Worm (Caenorhabditis elegans) whole organism, L2 larva: ENCODE data around the gene egl-1.

ENCODE experiments used
- C34F6.9 ChIP-seq: fragments of 150-350 bp; optimal IDR thresholded peaks from 2 replicates; lab custom pipeline; 2014; ENCODE audit warnings: missing biosample characterization, missing genetic modification characterization
- Y55F3AM.14 ChIP-seq: fragments of 200-800 bp; sonication (Bioruptor generic); optimal IDR thresholded peaks from 2 replicates; lab custom pipeline; 2018; ENCODE audit warnings: mild to moderate bottlenecking, missing genetic modification characterization, missing compliant biosample characterization
- ZK546.5 ChIP-seq: sonication (generic microtip); optimal IDR thresholded peaks from 2 replicates; lab custom pipeline; 2017; ENCODE audit warnings: missing biosample characterization, missing genetic modification characterization
- alr-1 ChIP-seq: fragments of 150-350 bp; optimal IDR thresholded peaks from 2 replicates; lab custom pipeline; 2014; ENCODE audit warnings: missing biosample characterization, missing genetic modification characterization
- aly-2 ChIP-seq: fragments of 150-350 bp; optimal IDR thresholded peaks from 2 replicates; lab custom pipeline; 2014; ENCODE audit warnings: missing biosample characterization, missing genetic modification characterization
- ama-1 ChIP-seq: fragments of 150-350 bp; optimal IDR thresholded peaks from 2 replicates; lab custom pipeline; 2018; ENCODE audit warnings: inconsistent platforms
- ceh-16 ChIP-seq: fragments of 150-350 bp; optimal IDR thresholded peaks from 2 replicates; lab custom pipeline; 2014; ENCODE audit warnings: missing biosample characterization, missing genetic modification characterization
- ceh-82 ChIP-seq: fragments of 150-350 bp; optimal IDR thresholded peaks from 2 replicates; lab custom pipeline; 2014; ENCODE audit warnings: missing biosample characterization, missing genetic modification characterization
- crh-2 ChIP-seq: sonication (generic microtip); optimal IDR thresholded peaks from 2 replicates; lab custom pipeline; 2017; ENCODE audit warnings: missing biosample characterization, missing genetic modification characterization
- dmd-4 ChIP-seq: sonication (generic microtip); optimal IDR thresholded peaks from 2 replicates; lab custom pipeline; 2017; ENCODE audit warnings: missing biosample characterization, missing genetic modification characterization
- egl-27 ChIP-seq: sonication (generic microtip); optimal IDR thresholded peaks from 3 replicates; lab custom pipeline; 2017; ENCODE audit warnings: missing biosample characterization, missing genetic modification reagents, missing genetic modification characterization
- elt-1 ChIP-seq: fragments of 150-350 bp; optimal IDR thresholded peaks from 2 replicates; lab custom pipeline; 2014; ENCODE audit warnings: missing biosample characterization, missing genetic modification characterization
- elt-3 ChIP-seq: sonication (generic microtip); optimal IDR thresholded peaks from 2 replicates; lab custom pipeline; 2017; ENCODE audit warnings: missing biosample characterization, missing genetic modification characterization
- gmeb-1 ChIP-seq: fragments of 150-350 bp; optimal IDR thresholded peaks from 2 replicates; lab custom pipeline; 2014; ENCODE audit warnings: missing biosample characterization, missing genetic modification characterization
- lin-11 ChIP-seq: fragments of 150-350 bp; sonication (generic microtip); optimal IDR thresholded peaks from 2 replicates; lab custom pipeline; 2014; ENCODE audit warnings: missing biosample characterization, missing genetic modification characterization, inconsistent platforms, mixed read lengths
- lin-13 ChIP-seq: fragments of 150-350 bp; optimal IDR thresholded peaks from 2 replicates; lab custom pipeline; 2014; ENCODE audit warnings: missing biosample characterization, missing genetic modification reagents, missing genetic modification characterization
- lin-39 ChIP-seq: fragments of 150-350 bp; optimal IDR thresholded peaks from 2 replicates; lab custom pipeline; 2014; ENCODE audit warnings: missing biosample characterization, missing genetic modification reagents, missing genetic modification characterization
- mab-5 ChIP-seq: fragments of 150-350 bp; optimal IDR thresholded peaks from 2 replicates; lab custom pipeline; 2014; ENCODE audit warnings: missing biosample characterization, missing genetic modification characterization
- mdl-1 ChIP-seq, 2 experiments: fragments of 150-350 bp in 1 of 2; sonication (generic microtip) in 1 of 2; optimal IDR thresholded peaks; 2 replicates each; lab custom pipeline; 2017; ENCODE audit warnings: missing biosample characterization in 2 of 2, missing genetic modification characterization in 2 of 2
- nhr-11 ChIP-seq: fragments of 150-350 bp; optimal IDR thresholded peaks from 2 replicates; lab custom pipeline; 2014; ENCODE audit warnings: missing biosample characterization, missing genetic modification characterization
- nhr-12 ChIP-seq: fragments of 150-350 bp; optimal IDR thresholded peaks from 2 replicates; lab custom pipeline; 2014; ENCODE audit warnings: missing biosample characterization, missing genetic modification characterization
- nhr-129 ChIP-seq: fragments of 150-350 bp; optimal IDR thresholded peaks from 2 replicates; lab custom pipeline; 2014; ENCODE audit warnings: missing biosample characterization, missing genetic modification characterization
- nhr-23 ChIP-seq: fragments of 150-350 bp; optimal IDR thresholded peaks from 2 replicates; lab custom pipeline; 2014; ENCODE audit warnings: missing biosample characterization, missing genetic modification reagents, missing genetic modification characterization
- nhr-25 ChIP-seq: fragments of 150-350 bp; sonication (generic microtip); optimal IDR thresholded peaks from 3 replicates; lab custom pipeline; 2014; ENCODE audit warnings: missing biosample characterization, missing genetic modification characterization
- nhr-6 ChIP-seq: fragments of 150-350 bp; optimal IDR thresholded peaks from 2 replicates; lab custom pipeline; 2014; ENCODE audit warnings: missing biosample characterization, missing genetic modification characterization
- nhr-77 ChIP-seq: fragments of 150-350 bp; optimal IDR thresholded peaks from 2 replicates; lab custom pipeline; 2014; ENCODE audit warnings: missing biosample characterization, missing genetic modification characterization
- peb-1 ChIP-seq: fragments of 150-350 bp; optimal IDR thresholded peaks from 2 replicates; lab custom pipeline; 2014; ENCODE audit warnings: missing biosample characterization, missing genetic modification characterization
- sem-4 ChIP-seq: fragments of 150-350 bp; optimal IDR thresholded peaks from 2 replicates; lab custom pipeline; 2014; ENCODE audit warnings: missing biosample characterization, missing genetic modification reagents, missing genetic modification characterization
- skn-1 ChIP-seq: sonication (generic microtip); optimal IDR thresholded peaks from 2 replicates; lab custom pipeline; 2017; ENCODE audit warnings: missing biosample characterization, missing genetic modification characterization
- sma-3 ChIP-seq: sonication (generic microtip); optimal IDR thresholded peaks from 2 replicates; lab custom pipeline; 2016; ENCODE audit warnings: missing genetic modification reagents, missing genetic modification characterization, missing compliant biosample characterization
- sma-9 ChIP-seq, 2 experiments: fragments of 150-350 bp in 1 of 2; sonication (generic microtip) in 1 of 2; optimal IDR thresholded peaks; 2 replicates each; lab custom pipeline; 2014 to 2016; ENCODE audit warnings: missing genetic modification characterization in 2 of 2, mild to moderate bottlenecking in 1 of 2, missing biosample characterization in 1 of 2, missing compliant biosample characterization in 1 of 2, missing genetic modification reagents in 1 of 2, moderate library complexity in 1 of 2
- unc-39 ChIP-seq: fragments of 150-350 bp; optimal IDR thresholded peaks from 2 replicates; lab custom pipeline; 2014; ENCODE audit warnings: missing biosample characterization, missing genetic modification characterization
- unc-55 ChIP-seq: fragments of 150-350 bp; sonication (generic microtip); optimal IDR thresholded peaks from 3 replicates; lab custom pipeline; 2014; ENCODE audit warnings: missing biosample characterization, missing genetic modification reagents, missing genetic modification characterization
- unc-62 ChIP-seq: fragments of 150-350 bp; optimal IDR thresholded peaks from 2 replicates; lab custom pipeline; 2014; ENCODE audit warnings: missing biosample characterization, missing genetic modification reagents, missing genetic modification characterization
- zag-1 ChIP-seq: fragments of 150-350 bp; optimal IDR thresholded peaks from 2 replicates; lab custom pipeline; 2014; ENCODE audit warnings: missing biosample characterization, missing genetic modification characterization
- ztf-1 ChIP-seq: fragments of 200-800 bp; sonication (Bioruptor generic); conservative IDR thresholded peaks from 2 replicates; pipeline ENCODE4 v1.3.6; 2022; ENCODE audit warnings: missing genetic modification characterization, missing compliant biosample characterization
- ztf-4 ChIP-seq: fragments of 150-350 bp; optimal IDR thresholded peaks from 2 replicates; lab custom pipeline; 2014; ENCODE audit warnings: missing biosample characterization, missing genetic modification characterization

Gene egl-1

DNA sequence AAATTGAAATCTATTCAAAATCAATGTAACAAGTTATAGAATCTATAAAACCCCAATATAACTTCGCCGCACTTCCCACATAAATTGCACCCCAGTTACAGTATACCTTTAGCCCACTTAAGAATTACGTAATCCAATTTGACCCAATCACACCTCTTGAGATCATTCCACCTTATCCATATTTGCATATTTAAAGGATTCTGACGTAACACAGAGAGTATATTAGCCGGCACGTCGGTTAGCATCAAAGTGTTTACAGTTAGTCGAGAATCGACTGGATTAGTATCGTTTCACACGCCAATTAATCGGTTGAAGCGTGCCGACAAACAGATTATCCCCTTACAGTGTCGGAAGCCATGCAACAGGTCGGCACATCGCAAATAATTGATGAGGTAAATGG, 1.4 kb upstream of the egl-1 start:
- TF ChIP-seq ztf-1 (GFP tag; lab: Robert Waterston, UW) (no peak), ceh-82 (tag; lab: Kevin White, UChicago) (no peak), dmd-4 (tag; lab: Kevin White, UChicago) (no peak), sma-3 (GFP tag; lab: Kevin White, UChicago) (no peak), nhr-25 (tag; lab: Kevin White, UChicago) (no peak), nhr-6 (tag; lab: Kevin White, UChicago) (no peak), lin-39 (tag; lab: Kevin White, UChicago) (no peak), egl-27 (tag; lab: Kevin White, UChicago) (no peak), lin-11 (tag; lab: Kevin White, UChicago) (no peak), elt-1 (tag; lab: Kevin White, UChicago) (no peak), unc-39 (tag; lab: Kevin White, UChicago) (no peak), ztf-4 (tag; lab: Kevin White, UChicago) (no peak), mab-5 (no peak), sem-4 (tag; lab: Kevin White, UChicago) (no peak), C34F6.9 (tag; lab: Kevin White, UChicago) (no peak), gmeb-1 (tag; lab: Kevin White, UChicago) (no peak), ceh-16 (tag; lab: Kevin White, UChicago) (no peak), Y55F3AM.14 (GFP tag; lab: Kevin White, UChicago) (no peak), nhr-77 (tag; lab: Kevin White, UChicago) (no peak), aly-2 (tag; lab: Kevin White, UChicago) (no peak)

DNA sequence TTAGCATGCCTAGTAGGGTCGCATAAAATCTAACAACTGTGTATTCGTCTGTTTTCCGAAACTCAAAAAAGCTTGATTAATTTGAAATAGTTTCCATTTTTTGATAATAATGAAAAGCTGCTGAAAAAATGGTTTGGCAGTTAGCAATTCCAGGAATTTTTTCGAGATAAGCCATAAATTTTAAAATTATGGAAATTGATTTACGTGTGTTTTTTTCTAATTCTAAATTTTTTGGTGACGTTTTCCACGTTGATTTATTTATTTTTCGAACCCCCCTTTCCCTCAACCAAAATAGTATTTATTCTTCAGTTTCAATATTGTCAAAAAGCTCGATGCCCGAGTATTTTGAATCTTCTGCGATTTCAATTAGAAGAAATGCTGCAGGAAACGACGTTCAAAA, 3.3 kb downstream of the egl-1 start, which contains the start of gene F23B12.1:
F23B12.1 (plus strand) TSS at position 301 of the 400 bp plus-strand sequence.
- TF ChIP-seq nhr-11 (no peak), C34F6.9 (tag; lab: Kevin White, UChicago) (no peak), aly-2 (tag; lab: Kevin White, UChicago) (no peak), sma-9 (GFP tag; optimal IDR thresholded peaks at IDR 0.05; lab: Kevin White, UChicago) (no peak), sma-9 (tag; optimal IDR thresholded peaks at IDR 0.05; lab: Kevin White, UChicago) (no peak), sem-4 (tag; lab: Kevin White, UChicago) (no peak), ama-1 (lab: Kevin White, UChicago) (no peak), ztf-1 (GFP tag; lab: Robert Waterston, UW) (no peak), crh-2 (tag; lab: Kevin White, UChicago) (no peak), unc-39 (tag; lab: Kevin White, UChicago) (no peak), mab-5 (no peak), peb-1 (no peak), Y55F3AM.14 (GFP tag; lab: Kevin White, UChicago) (no peak), nhr-23 (tag; lab: Kevin White, UChicago) (no peak), skn-1 (tag; lab: Kevin White, UChicago) (no peak), unc-55 (no peak), lin-13 (GFP tag; lab: Kevin White, UChicago) (no peak), nhr-129 (no peak), ZK546.5 (tag; lab: Kevin White, UChicago) (no peak), dmd-4 (tag; lab: Kevin White, UChicago) (no peak)

- TF ChIP-seq nhr-25 (tag; lab: Kevin White, UChicago) (no peak), mdl-1 (tag; optimal IDR thresholded peaks at IDR 0.05; lab: Kevin White, UChicago) (no peak), peb-1 (no peak), egl-27 (tag; lab: Kevin White, UChicago) (no peak), zag-1 (tag; lab: Kevin White, UChicago) (no peak), nhr-23 (tag; lab: Kevin White, UChicago) (no peak), sem-4 (tag; lab: Kevin White, UChicago) (no peak), elt-3 (tag; lab: Kevin White, UChicago) (no peak), alr-1 (tag; lab: Kevin White, UChicago) (no peak), nhr-6 (tag; lab: Kevin White, UChicago) (no peak), sma-9 (GFP tag; optimal IDR thresholded peaks at IDR 0.05; lab: Kevin White, UChicago) (no peak), sma-9 (tag; optimal IDR thresholded peaks at IDR 0.05; lab: Kevin White, UChicago) (no peak), ceh-16 (tag; lab: Kevin White, UChicago) (no peak), sma-3 (GFP tag; lab: Kevin White, UChicago) (no peak), unc-62 (GFP tag; lab: Kevin White, UChicago) (no peak), nhr-77 (tag; lab: Kevin White, UChicago) (no peak), skn-1 (tag; lab: Kevin White, UChicago) (no peak), aly-2 (tag; lab: Kevin White, UChicago) (no peak), Y55F3AM.14 (GFP tag; lab: Kevin White, UChicago) (no peak), nhr-12 (tag; lab: Kevin White, UChicago) (no peak), dmd-4 (tag; lab: Kevin White, UChicago) (no peak)
- TF ChIP-seq, all 48 proteins: peak for 0
Observed at ce11 chrV:14427069-14427825, 4.9 kb downstream of the egl-1 start.
